Worm (Caenorhabditis elegans): ENCODE measurements around the gene gst-39.

Gene gst-39

DNA sequence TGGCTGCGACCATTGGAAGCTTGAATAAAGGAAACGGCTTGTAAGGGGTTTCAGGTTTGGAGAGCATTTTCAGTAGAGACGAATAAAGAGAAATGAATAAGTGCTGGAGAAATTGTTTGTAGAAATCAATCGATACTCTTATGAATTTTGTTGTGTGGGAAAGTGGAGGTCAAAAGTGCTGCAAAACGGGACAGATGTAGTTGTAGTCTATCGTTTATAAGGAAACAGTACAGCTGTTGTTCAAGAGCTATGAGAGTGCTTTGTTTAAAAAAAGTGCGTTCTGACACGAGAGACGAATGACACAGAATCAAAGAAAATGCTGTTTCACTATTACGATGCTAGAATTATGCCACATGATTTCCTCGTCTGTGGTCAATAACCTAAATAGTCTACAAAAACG lies 41.2 kb downstream of the gst-39 start, which contains the start of gene Y53F4B.62:
TSS of gene Y53F4B.62 (minus strand) at position 101 of the 400 bp plus-strand sequence.
- TF ChIP-seq C38D4.7 (GFP tag; optimal IDR thresholded peaks at IDR 0.05), result no peak
- no peak for TF ChIP-seq unc-42 (tag; optimal IDR thresholded peaks at IDR 0.05)
- no peak for TF ChIP-seq dmd-4 (tag; optimal IDR thresholded peaks at IDR 0.05; ENCODE audit: borderline replicate concordance)
- TF ChIP-seq ceh-48 (tag; optimal IDR thresholded peaks at IDR 0.05), result no peak
- no peak for TF ChIP-seq fkh-10 (GFP tag; optimal IDR thresholded peaks at IDR 0.05)
- TF ChIP-seq nfya-1 (tag; optimal IDR thresholded peaks at IDR 0.05), result no peak
- no peak for TF ChIP-seq ceh-24 (tag; optimal IDR thresholded peaks at IDR 0.05)
- no peak for TF ChIP-seq dve-1 (tag; optimal IDR thresholded peaks at IDR 0.05)

DNA sequence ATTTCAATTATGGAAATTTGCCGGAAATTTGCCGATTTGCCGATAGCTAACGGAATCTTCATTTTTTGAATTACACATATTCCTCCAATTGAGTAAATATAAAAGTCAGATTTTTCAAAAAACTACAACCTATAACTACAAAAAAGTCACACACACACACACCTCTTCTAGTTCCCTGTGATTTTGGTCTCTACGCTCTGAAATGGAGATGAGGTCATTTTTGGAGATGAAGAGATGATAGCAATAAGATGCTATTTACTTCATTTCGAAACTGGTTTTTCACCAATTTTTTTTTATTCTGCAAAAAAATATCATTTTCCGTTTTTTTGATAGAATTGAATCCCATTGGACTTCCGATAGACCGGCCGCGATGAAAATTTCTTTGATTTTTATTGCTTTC lies 47.5 kb downstream of the gst-39 start, which contains the start of gene Y53F4B.23:
TSS of gene Y53F4B.23 (plus strand) at position 312 of the 400 bp plus-strand sequence.
- TF ChIP-seq unc-42 (tag; optimal IDR thresholded peaks at IDR 0.05), result no peak
- TF ChIP-seq hlh-8 (tag; optimal IDR thresholded peaks at IDR 0.05), result no peak
- no peak for TF ChIP-seq che-1 (tag; optimal IDR thresholded peaks at IDR 0.05)
- TF ChIP-seq nhr-232 (tag; optimal IDR thresholded peaks at IDR 0.05), result no peak
- TF ChIP-seq hlh-13 (GFP tag; optimal IDR thresholded peaks at IDR 0.05), result no peak
- TF ChIP-seq hlh-15 (tag; optimal IDR thresholded peaks at IDR 0.05), result no peak
- TF ChIP-seq ceh-24 (tag; optimal IDR thresholded peaks at IDR 0.05), result no peak
- no peak for TF ChIP-seq K02D7.2 (tag; optimal IDR thresholded peaks at IDR 0.05)
- TF ChIP-seq dve-1 (tag; optimal IDR thresholded peaks at IDR 0.05), result no peak
- no peak for TF ChIP-seq pag-3 (tag; optimal IDR thresholded peaks at IDR 0.05; ENCODE audit: borderline replicate concordance)
- TF ChIP-seq ceh-18 (tag; optimal IDR thresholded peaks at IDR 0.05), result no peak
- TF ChIP-seq ceh-19 (GFP tag; optimal IDR thresholded peaks at IDR 0.05), result no peak
- no peak for TF ChIP-seq ceh-31 (tag; optimal IDR thresholded peaks at IDR 0.05)
- no peak for TF ChIP-seq lim-6 (tag; optimal IDR thresholded peaks at IDR 0.05)
- no peak for TF ChIP-seq fkh-10 (GFP tag; optimal IDR thresholded peaks at IDR 0.05)
- TF ChIP-seq sox-4 (tag; optimal IDR thresholded peaks at IDR 0.05), result no peak
- no peak for TF ChIP-seq pha-4 (tag; optimal IDR thresholded peaks at IDR 0.05)
